Worm (Caenorhabditis elegans) whole organism, midembryonic: ENCODE measurements around the gene lsm-1.

Experiments used
- T22C8.4 ChIP-seq: fragments of 200-800 bp; sonication (Bioruptor generic); IDR thresholded peaks from 2 replicates; pipeline ENCODE4 v1.3.6; 2022; ENCODE audit warnings: missing genetic modification characterization, missing compliant biosample characterization
- flt-1 ChIP-seq: fragments of 200-800 bp; sonication (Bioruptor generic); IDR thresholded peaks from 2 replicates; pipeline ENCODE4 v1.3.6; 2022; ENCODE audit warnings: missing genetic modification characterization, missing compliant biosample characterization
- klf-2 ChIP-seq: fragments of 200-800 bp; sonication (Bioruptor generic); conservative IDR thresholded peaks from 2 replicates; pipeline ENCODE4 v1.3.6; 2022; ENCODE audit warnings: missing genetic modification reagents, missing genetic modification characterization, missing compliant biosample characterization
- med-1 ChIP-seq: sonication (generic microtip); optimal IDR thresholded peaks from 2 replicates; lab custom pipeline; 2017; ENCODE audit warnings: missing genetic modification characterization, mild to moderate bottlenecking, missing compliant biosample characterization, antibody characterized with exemption, missing genetic modification reagents; ENCODE audit not compliant: insufficient read depth
- ref-1 ChIP-seq: fragments of 200-800 bp; sonication (Bioruptor generic); conservative IDR thresholded peaks from 2 replicates; pipeline ENCODE4 v1.3.6; 2022; ENCODE audit warnings: missing genetic modification reagents, missing genetic modification characterization, missing compliant biosample characterization
- tab-1 ChIP-seq: fragments of 200-800 bp; sonication (Bioruptor generic); IDR thresholded peaks from 2 replicates; pipeline ENCODE4 v1.3.6; 2022; ENCODE audit warnings: missing genetic modification characterization, missing compliant biosample characterization
- ztf-23 ChIP-seq: fragments of 200-800 bp; sonication (Bioruptor generic); IDR thresholded peaks from 2 replicates; pipeline ENCODE4 v1.3.6; 2022; ENCODE audit warnings: missing genetic modification reagents, missing genetic modification characterization, missing compliant biosample characterization

ce11 chrII:11088137-11088536 is 38.6 kb upstream of the lsm-1 start:
- TF ChIP-seq ref-1 (no peak), flt-1 (GFP tag; lab: Robert Waterston, UW) (no peak), T22C8.4 (GFP tag; lab: Robert Waterston, UW) (no peak), tab-1 (GFP tag; lab: Robert Waterston, UW) (no peak), klf-2 (no peak), ztf-23 (no peak), med-1 (GFP tag; lab: Kevin White, UChicago) (no peak)
